Fruit fly (Drosophila melanogaster) whole organism, embryonic: ENCODE measurements around the gene rumi.

Experiments used
- ATbp ChIP-seq: fragments of 200-800 bp; sonication (Bioruptor generic); optimal IDR thresholded peaks from 2 replicates; lab custom pipeline; 2017; ENCODE audit warnings: missing biosample characterization, mild to moderate bottlenecking, missing genetic modification characterization, missing genetic modification reagents
- Atf3 ChIP-seq: fragments of 200-800 bp; sonication (Bioruptor generic); optimal IDR thresholded peaks from 3 replicates; lab custom pipeline; 2016; ENCODE audit warnings: missing biosample characterization, missing genetic modification characterization
- B-H2 ChIP-seq: fragments of 200-800 bp; sonication (Bioruptor generic); optimal IDR thresholded peaks from 2 replicates; lab custom pipeline; 2018; ENCODE audit warnings: missing biosample characterization, mild to moderate bottlenecking, missing genetic modification characterization
- Bgb ChIP-seq: fragments of 200-800 bp; sonication (Bioruptor generic); IDR thresholded peaks from 2 replicates; pipeline ENCODE4 v1.3.6; 2022; ENCODE audit warnings: missing biosample characterization, missing genetic modification characterization; ENCODE audit not compliant: partially characterized antibody
- CG11696 ChIP-seq: fragments of 200-800 bp; sonication (Bioruptor generic); IDR thresholded peaks from 2 replicates; pipeline ENCODE4 v1.3.6; 2022; ENCODE audit warnings: missing biosample characterization, missing genetic modification characterization
- CG12219 ChIP-seq: fragments of 200-800 bp; sonication (Bioruptor generic); optimal IDR thresholded peaks from 3 replicates; lab custom pipeline; 2018; ENCODE audit warnings: missing biosample characterization, mild to moderate bottlenecking, missing genetic modification characterization
- CG12236 ChIP-seq: fragments of 200-800 bp; sonication (Bioruptor generic); optimal IDR thresholded peaks from 2 replicates; lab custom pipeline; 2016; ENCODE audit warnings: missing biosample characterization, missing genetic modification characterization
- CG12744 ChIP-seq: fragments of 200-800 bp; sonication (Bioruptor generic); optimal IDR thresholded peaks from 2 replicates; lab custom pipeline; 2016; ENCODE audit warnings: missing biosample characterization, missing genetic modification characterization
- CG13775 ChIP-seq: fragments of 200-800 bp; sonication (Bioruptor generic); optimal IDR thresholded peaks from 3 replicates; lab custom pipeline; 2017; ENCODE audit warnings: missing biosample characterization, mild to moderate bottlenecking, missing genetic modification characterization
- CG1529 ChIP-seq: fragments of 200-800 bp; sonication (Bioruptor generic); optimal IDR thresholded peaks from 3 replicates; lab custom pipeline; 2018; ENCODE audit warnings: missing biosample characterization, missing genetic modification characterization
- CG15479 ChIP-seq: fragments of 200-800 bp; sonication (Bioruptor generic); optimal IDR thresholded peaks from 3 replicates; lab custom pipeline; 2019; ENCODE audit warnings: missing biosample characterization, mild to moderate bottlenecking, missing genetic modification characterization, moderate library complexity
- CG17361 ChIP-seq: fragments of 200-800 bp; sonication (Bioruptor generic); IDR thresholded peaks from 3 replicates; pipeline ENCODE4 v1.3.6; 2022; ENCODE audit warnings: missing biosample characterization, missing genetic modification characterization
- CG2129 ChIP-seq: fragments of 200-800 bp; sonication (Bioruptor generic); IDR thresholded peaks from 2 replicates; pipeline ENCODE4 v1.3.6; 2022; ENCODE audit warnings: missing biosample characterization, missing genetic modification characterization; ENCODE audit not compliant: partially characterized antibody
- CG31224 ChIP-seq: fragments of 200-800 bp; sonication (Bioruptor generic); IDR thresholded peaks from 2 replicates; pipeline ENCODE4 v1.3.6; 2022; ENCODE audit warnings: missing biosample characterization, missing genetic modification characterization
- CG3163 ChIP-seq: fragments of 200-800 bp; sonication (Bioruptor generic); optimal IDR thresholded peaks from 3 replicates; lab custom pipeline; 2016; ENCODE audit warnings: missing biosample characterization, missing genetic modification characterization
- CG3407 ChIP-seq: fragments of 200-800 bp; sonication (Bioruptor generic); optimal IDR thresholded peaks from 2 replicates; lab custom pipeline; 2018; ENCODE audit warnings: missing biosample characterization, mild to moderate bottlenecking, missing genetic modification characterization
- CG34422 ChIP-seq: fragments of 200-800 bp; sonication (Bioruptor generic); IDR thresholded peaks from 3 replicates; pipeline ENCODE4 v1.3.6; 2022; ENCODE audit warnings: missing biosample characterization, missing genetic modification characterization
- CG3838 ChIP-seq: fragments of 200-800 bp; sonication (Bioruptor generic); optimal IDR thresholded peaks from 3 replicates; lab custom pipeline; 2016; ENCODE audit warnings: missing biosample characterization, missing genetic modification characterization
- CG4854 ChIP-seq: fragments of 200-800 bp; sonication (Bioruptor generic); optimal IDR thresholded peaks from 2 replicates; lab custom pipeline; 2016; ENCODE audit warnings: missing biosample characterization, missing genetic modification characterization, inconsistent platforms
- CG9876 ChIP-seq: fragments of 200-800 bp; sonication (Bioruptor generic); optimal IDR thresholded peaks from 2 replicates; lab custom pipeline; 2016; ENCODE audit warnings: missing biosample characterization, missing genetic modification characterization
- Dek ChIP-seq: fragments of 200-800 bp; sonication (Bioruptor generic); optimal IDR thresholded peaks from 3 replicates; lab custom pipeline; 2019; ENCODE audit warnings: missing biosample characterization, mild to moderate bottlenecking, missing genetic modification characterization, moderate library complexity
- Dll ChIP-seq: fragments of 200-800 bp; sonication (Bioruptor generic); IDR thresholded peaks from 4 replicates; pipeline ENCODE4 v1.3.6; 2022; ENCODE audit warnings: missing biosample characterization, missing genetic modification characterization; ENCODE audit not compliant: partially characterized antibody
- HHEX ChIP-seq: fragments of 200-800 bp; sonication (Bioruptor generic); optimal IDR thresholded peaks from 3 replicates; lab custom pipeline; 2017; ENCODE audit warnings: missing biosample characterization, mild to moderate bottlenecking, missing genetic modification characterization, missing genetic modification reagents
- HLHmδ ChIP-seq: fragments of 200-800 bp; sonication (Bioruptor generic); optimal IDR thresholded peaks from 2 replicates; lab custom pipeline; 2018; ENCODE audit warnings: missing biosample characterization, mild to moderate bottlenecking, missing genetic modification characterization, moderate library complexity
- Hey ChIP-seq: fragments of 200-800 bp; sonication (Bioruptor generic); optimal IDR thresholded peaks from 3 replicates; lab custom pipeline; 2018; ENCODE audit warnings: missing biosample characterization, mild to moderate bottlenecking, missing genetic modification characterization
- HmgD ChIP-seq: fragments of 200-800 bp; sonication (Bioruptor generic); optimal IDR thresholded peaks from 3 replicates; lab custom pipeline; 2016; ENCODE audit warnings: missing biosample characterization, missing genetic modification characterization
- Hmr ChIP-seq: fragments of 200-800 bp; sonication (Bioruptor generic); optimal IDR thresholded peaks from 3 replicates; lab custom pipeline; 2017; ENCODE audit warnings: mild to moderate bottlenecking, missing biosample characterization, missing genetic modification reagents, missing genetic modification characterization
- MBD-R2 ChIP-seq: fragments of 200-800 bp; sonication (Bioruptor generic); IDR thresholded peaks from 2 replicates; pipeline ENCODE4 v1.3.6; 2022; ENCODE audit warnings: missing biosample characterization, missing genetic modification characterization
- Mad ChIP-seq: fragments of 200-800 bp; sonication (Bioruptor generic); optimal IDR thresholded peaks from 2 replicates; lab custom pipeline; 2016; ENCODE audit warnings: missing biosample characterization, missing genetic modification characterization
- Med ChIP-seq: fragments of 200-800 bp; sonication (Bioruptor generic); peaks from one replicate; lab custom pipeline; 2016; ENCODE audit warnings: missing biosample characterization, missing genetic modification characterization, mild to moderate bottlenecking, inconsistent platforms, moderate library complexity
- NFAT ChIP-seq: fragments of 200-800 bp; sonication (Bioruptor generic); IDR thresholded peaks from 2 replicates; pipeline ENCODE4 v1.3.6; 2022; ENCODE audit warnings: missing biosample characterization, missing genetic modification characterization
- Six4 ChIP-seq: fragments of 200-800 bp; sonication (Bioruptor generic); optimal IDR thresholded peaks from 2 replicates; lab custom pipeline; 2016; ENCODE audit warnings: missing biosample characterization, missing genetic modification characterization
- amos ChIP-seq: fragments of 200-800 bp; sonication (Bioruptor generic); IDR thresholded peaks from 2 replicates; pipeline ENCODE4 v1.3.6; 2022; ENCODE audit warnings: missing biosample characterization, missing genetic modification characterization; ENCODE audit not compliant: partially characterized antibody
- ato ChIP-seq: fragments of 200-800 bp; sonication (Bioruptor generic); IDR thresholded peaks from 2 replicates; pipeline ENCODE4 v1.3.6; 2022; ENCODE audit warnings: missing biosample characterization, missing genetic modification characterization; ENCODE audit not compliant: partially characterized antibody
- bab2 ChIP-seq: fragments of 200-800 bp; sonication (Bioruptor generic); optimal IDR thresholded peaks from 2 replicates; lab custom pipeline; 2016; ENCODE audit warnings: missing biosample characterization, missing genetic modification characterization
- chif ChIP-seq, 2 experiments: fragments of 200-800 bp; sonication (Bioruptor generic); optimal IDR thresholded peaks; 3 replicates each; lab custom pipeline; 2016; ENCODE audit warnings: missing biosample characterization in 2 of 2, missing genetic modification characterization in 2 of 2
- chn ChIP-seq: fragments of 200-800 bp; sonication (Bioruptor generic); optimal IDR thresholded peaks from 2 replicates; lab custom pipeline; 2016; ENCODE audit warnings: missing biosample characterization, missing genetic modification characterization
- da ChIP-seq: fragments of 200-800 bp; sonication (Bioruptor generic); optimal IDR thresholded peaks from 2 replicates; lab custom pipeline; 2016; ENCODE audit warnings: missing biosample characterization, missing genetic modification characterization
- dysf ChIP-seq: fragments of 200-800 bp; sonication (Bioruptor generic); IDR thresholded peaks from 3 replicates; pipeline ENCODE4 v1.3.6; 2022; ENCODE audit warnings: missing biosample characterization, missing genetic modification characterization
- gfzf ChIP-seq: fragments of 200-800 bp; sonication (Bioruptor generic); optimal IDR thresholded peaks from 2 replicates; lab custom pipeline; 2016; ENCODE audit warnings: missing biosample characterization, mild to moderate bottlenecking, missing genetic modification characterization, moderate library complexity
- kah ChIP-seq: fragments of 200-800 bp; sonication (Bioruptor generic); optimal IDR thresholded peaks from 2 replicates; lab custom pipeline; 2018; ENCODE audit warnings: missing biosample characterization, mild to moderate bottlenecking, missing genetic modification characterization
- lbe ChIP-seq: fragments of 200-800 bp; sonication (Bioruptor generic); optimal IDR thresholded peaks from 2 replicates; lab custom pipeline; 2016; ENCODE audit warnings: missing biosample characterization, mild to moderate bottlenecking, missing genetic modification characterization
- nau ChIP-seq: fragments of 200-800 bp; sonication (Bioruptor generic); optimal IDR thresholded peaks from 3 replicates; lab custom pipeline; 2017; ENCODE audit warnings: missing biosample characterization, mild to moderate bottlenecking, missing genetic modification characterization, missing genetic modification reagents
- oc ChIP-seq: fragments of 200-800 bp; sonication (Bioruptor generic); optimal IDR thresholded peaks from 2 replicates; lab custom pipeline; 2018; ENCODE audit warnings: missing biosample characterization, mild to moderate bottlenecking, missing genetic modification characterization, moderate library complexity
- pum ChIP-seq: fragments of 200-800 bp; sonication (Bioruptor generic); optimal IDR thresholded peaks from 2 replicates; lab custom pipeline; 2016; ENCODE audit warnings: missing biosample characterization, missing genetic modification characterization
- ranshi ChIP-seq: fragments of 200-800 bp; sonication (Bioruptor generic); IDR thresholded peaks from 2 replicates; pipeline ENCODE4 v1.3.6; 2022; ENCODE audit warnings: missing biosample characterization, missing genetic modification characterization
- repo ChIP-seq: fragments of 200-800 bp; sonication (Bioruptor generic); optimal IDR thresholded peaks from 2 replicates; lab custom pipeline; 2016; ENCODE audit warnings: missing biosample characterization, missing genetic modification characterization
- sna ChIP-seq: fragments of 200-800 bp; sonication (Bioruptor generic); IDR thresholded peaks from 2 replicates; pipeline ENCODE4 v1.3.6; 2022; ENCODE audit warnings: missing biosample characterization, missing genetic modification characterization; ENCODE audit not compliant: partially characterized antibody
- tx ChIP-seq: fragments of 200-800 bp; sonication (Bioruptor generic); optimal IDR thresholded peaks from 2 replicates; lab custom pipeline; 2016; ENCODE audit warnings: missing biosample characterization, missing genetic modification characterization
- unc-4 ChIP-seq: fragments of 200-800 bp; sonication (Bioruptor generic); IDR thresholded peaks from 2 replicates; pipeline ENCODE4 v1.3.6; 2022; ENCODE audit warnings: missing biosample characterization, missing genetic modification characterization; ENCODE audit not compliant: partially characterized antibody

The rumi gene

dm6 chr3R:22750534-22750947, at the start of gene rumi, which contains the start of the genes CG7029 and Usp12-46 (continued):
- no peak for TF ChIP-seq kah (GFP tag; lab: Kevin White, UChicago)
- peak; percentile 79 for TF ChIP-seq lbe (GFP tag; lab: Kevin White, UChicago)
- TF ChIP-seq oc (tag; lab: Kevin White, UChicago) = peak; percentile 77
- peak; percentile 72 for TF ChIP-seq CG3407 (GFP tag; lab: Kevin White, UChicago)
- peak; percentile 83 for TF ChIP-seq sna (GFP tag; lab: Robert Waterston, UW)
- peak; percentile 79 for TF ChIP-seq CG12219 (GFP tag; lab: Kevin White, UChicago)
- TF ChIP-seq CG4854 = peak; percentile 84
- TF ChIP-seq Bgb = peak; percentile 72
- TF ChIP-seq CG2129 (GFP tag; lab: Robert Waterston, UW) = peak; percentile 64
- peak; percentile 44 for TF ChIP-seq gfzf (GFP tag; lab: Kevin White, UChicago)
- TF ChIP-seq CG3163 (GFP tag; lab: Kevin White, UChicago) = peak; percentile 81
- TF ChIP-seq Atf3 (GFP tag; lab: Kevin White, UChicago) = peak; percentile 88
- peak; percentile 99 for TF ChIP-seq ranshi (GFP tag; lab: Robert Waterston, UW)
- TF ChIP-seq NFAT (GFP tag; lab: Robert Waterston, UW) = peak; percentile 84
- TF ChIP-seq ATbp (GFP tag; lab: Kevin White, UChicago) = peak; percentile 64
- peak; percentile 89 for TF ChIP-seq Mad (GFP tag; lab: Kevin White, UChicago)
- TF ChIP-seq chn (GFP tag; lab: Kevin White, UChicago) = peak; percentile 90
- peak; percentile 88 for TF ChIP-seq bab2 (GFP tag; lab: Kevin White, UChicago)
- peak; percentile 33 for TF ChIP-seq HLHmδ
- peak; percentile 67 for TF ChIP-seq CG3838 (GFP tag; lab: Kevin White, UChicago)
- no peak for TF ChIP-seq CG15479
- peak; percentile 89 for TF ChIP-seq Dll (GFP tag; lab: Robert Waterston, UW)
- TF ChIP-seq CG17361 = peak; percentile 80
- peak; percentile 85 for TF ChIP-seq da (GFP tag; lab: Kevin White, UChicago)
- TF ChIP-seq B-H2 (GFP tag; lab: Kevin White, UChicago) = peak; percentile 82
- peak; percentile 82 for TF ChIP-seq Dek (tag; lab: Kevin White, UChicago)
- peak; percentile 77 for TF ChIP-seq HHEX (GFP tag; lab: Kevin White, UChicago)
- TF ChIP-seq unc-4 (GFP tag; lab: Robert Waterston, UW) = peak; percentile 82
- TF ChIP-seq Hmr (GFP tag; lab: Kevin White, UChicago) = peak; percentile 83
- no peak for TF ChIP-seq Hey
- TF ChIP-seq CG13775 (GFP tag; lab: Kevin White, UChicago) = peak; percentile 89
- TF ChIP-seq CG12744 = peak; percentile 81
- peak; percentile 87 to 93 for TF ChIP-seq chif (GFP tag; optimal IDR thresholded peaks at IDR 0.05; lab: Kevin White, UChicago)
- TF ChIP-seq pum (GFP tag; lab: Kevin White, UChicago) = peak; percentile 89
- peak; percentile 77 for TF ChIP-seq CG12236
- peak; percentile 88 for TF ChIP-seq repo
- peak; percentile 84 for TF ChIP-seq CG9876
- peak; percentile 85 for TF ChIP-seq tx (GFP tag; lab: Kevin White, UChicago)
- peak; percentile 98 for TF ChIP-seq HmgD (GFP tag; lab: Kevin White, UChicago)
- TF ChIP-seq nau (GFP tag; lab: Kevin White, UChicago) = no peak
- TF ChIP-seq Six4 (GFP tag; lab: Kevin White, UChicago) = peak; percentile 65
- TF ChIP-seq Med = peak; percentile 98
- peak; percentile 58; the same call in 1 of the 2 replicates for TF ChIP-seq CG31224 (GFP tag; lab: Robert Waterston, UW)
- peak; percentile 84 for TF ChIP-seq dysf (GFP tag; lab: Robert Waterston, UW)
- peak; percentile 58 for TF ChIP-seq CG1529 (GFP tag; lab: Kevin White, UChicago)
- peak; percentile 72 for TF ChIP-seq amos (GFP tag; lab: Robert Waterston, UW)
- peak; percentile 67 for TF ChIP-seq ato (GFP tag; lab: Robert Waterston, UW)
- TF ChIP-seq MBD-R2 = peak; percentile 92
- peak; percentile 90 for TF ChIP-seq CG34422
- TF ChIP-seq CG11696 (GFP tag; lab: Robert Waterston, UW) = peak; percentile 53; the same call in 1 of the 2 replicates
